Worm (Caenorhabditis elegans) whole organism, late embryonic: Measurements from ENCODE around the gene C08B6.11.

Source experiments
- F13H6.1 ChIP-seq: sonication (generic microtip); optimal IDR thresholded peaks from 2 replicates; lab custom pipeline; 2016; ENCODE audit warnings: missing genetic modification characterization, missing compliant biosample characterization
- ahr-1 ChIP-seq: sonication (generic microtip); optimal IDR thresholded peaks from 2 replicates; lab custom pipeline; 2016; ENCODE audit warnings: missing genetic modification characterization, missing compliant biosample characterization
- ceh-18 ChIP-seq: sonication (generic microtip); optimal IDR thresholded peaks from 2 replicates; lab custom pipeline; 2016; ENCODE audit warnings: missing genetic modification characterization, missing compliant biosample characterization
- ceh-19 ChIP-seq: fragments of 200-800 bp; sonication (Bioruptor generic); optimal IDR thresholded peaks from 2 replicates; lab custom pipeline; 2018; ENCODE audit warnings: mild to moderate bottlenecking, missing genetic modification characterization, missing compliant biosample characterization
- ceh-22 ChIP-seq: sonication (generic microtip); optimal IDR thresholded peaks from 2 replicates; lab custom pipeline; 2017; ENCODE audit warnings: missing biosample characterization, missing genetic modification characterization
- ceh-30 ChIP-seq: fragments of 150-350 bp; optimal IDR thresholded peaks from 2 replicates; lab custom pipeline; 2014; ENCODE audit warnings: missing biosample characterization, missing genetic modification characterization
- ceh-31 ChIP-seq: sonication (generic microtip); optimal IDR thresholded peaks from 2 replicates; lab custom pipeline; 2016; ENCODE audit warnings: missing genetic modification characterization, missing compliant biosample characterization
- ceh-34 ChIP-seq: sonication (generic microtip); optimal IDR thresholded peaks from 2 replicates; lab custom pipeline; 2016; ENCODE audit warnings: mild to moderate bottlenecking, missing genetic modification characterization, missing compliant biosample characterization
- ceh-45 ChIP-seq: fragments of 200-800 bp; sonication (Bioruptor generic); IDR thresholded peaks from 2 replicates; pipeline ENCODE4 v1.3.6; 2022; ENCODE audit warnings: missing genetic modification reagents, missing genetic modification characterization, missing compliant biosample characterization
- ceh-9 ChIP-seq: sonication (generic microtip); optimal IDR thresholded peaks from 2 replicates; lab custom pipeline; 2016; ENCODE audit warnings: mild to moderate bottlenecking, missing genetic modification characterization, inconsistent platforms, missing compliant biosample characterization
- che-1 ChIP-seq: sonication (generic microtip); optimal IDR thresholded peaks from 2 replicates; lab custom pipeline; 2016; ENCODE audit warnings: mild to moderate bottlenecking, missing genetic modification characterization, missing compliant biosample characterization
- dmd-4 ChIP-seq: sonication (generic microtip); optimal IDR thresholded peaks from 2 replicates; lab custom pipeline; 2016; ENCODE audit warnings: borderline replicate concordance, missing genetic modification characterization, missing compliant biosample characterization
- dve-1 ChIP-seq: sonication (generic microtip); optimal IDR thresholded peaks from 2 replicates; lab custom pipeline; 2017; ENCODE audit warnings: antibody characterized with exemption, mild to moderate bottlenecking, missing genetic modification characterization, missing compliant biosample characterization
- elt-2 ChIP-seq: sonication (generic microtip); optimal IDR thresholded peaks from 2 replicates; lab custom pipeline; 2016; ENCODE audit warnings: missing genetic modification reagents, missing genetic modification characterization, missing compliant biosample characterization
- fax-1 ChIP-seq: sonication (generic microtip); optimal IDR thresholded peaks from 2 replicates; lab custom pipeline; 2016; ENCODE audit warnings: missing genotype, missing genetic modification characterization, missing compliant biosample characterization
- fkh-10 ChIP-seq: fragments of 150-350 bp; optimal IDR thresholded peaks from 2 replicates; lab custom pipeline; 2014; ENCODE audit warnings: missing biosample characterization, missing genetic modification reagents, missing genetic modification characterization
- hlh-13 ChIP-seq: fragments of 200-800 bp; sonication (Bioruptor generic); optimal IDR thresholded peaks from 2 replicates; lab custom pipeline; 2018; ENCODE audit warnings: mild to moderate bottlenecking, missing genetic modification characterization, missing compliant biosample characterization
- hlh-15 ChIP-seq: sonication (generic microtip); optimal IDR thresholded peaks from 2 replicates; lab custom pipeline; 2016; ENCODE audit warnings: missing genetic modification characterization, missing compliant biosample characterization
- hlh-30 ChIP-seq: sonication (generic microtip); optimal IDR thresholded peaks from 2 replicates; lab custom pipeline; 2017; ENCODE audit warnings: antibody characterized with exemption, missing genetic modification characterization, missing compliant biosample characterization; ENCODE audit not compliant: insufficient read depth
- lin-11 ChIP-seq: fragments of 200-800 bp; sonication (Bioruptor generic); optimal IDR thresholded peaks from 2 replicates; lab custom pipeline; 2018; ENCODE audit warnings: mild to moderate bottlenecking, missing genetic modification characterization, missing compliant biosample characterization
- madf-2 ChIP-seq: sonication (generic microtip); optimal IDR thresholded peaks from 2 replicates; lab custom pipeline; 2017; ENCODE audit warnings: missing genetic modification characterization, missing compliant biosample characterization
- nfya-1 ChIP-seq: sonication (generic microtip); optimal IDR thresholded peaks from 2 replicates; lab custom pipeline; 2017; ENCODE audit warnings: missing genetic modification characterization, mild to moderate bottlenecking, missing compliant biosample characterization, antibody characterized with exemption, moderate library complexity
- nhr-232 ChIP-seq: sonication (generic microtip); optimal IDR thresholded peaks from 2 replicates; lab custom pipeline; 2016; ENCODE audit warnings: missing genetic modification characterization, missing compliant biosample characterization
- pat-9 ChIP-seq: fragments of 200-800 bp; sonication (Bioruptor generic); optimal IDR thresholded peaks from 2 replicates; lab custom pipeline; 2018; ENCODE audit warnings: mild to moderate bottlenecking, missing genetic modification characterization, moderate library complexity, missing compliant biosample characterization
- pax-1 ChIP-seq: fragments of 150-350 bp; optimal IDR thresholded peaks from 2 replicates; lab custom pipeline; 2014; ENCODE audit warnings: missing biosample characterization, missing genetic modification characterization
- pha-2 ChIP-seq: sonication (generic microtip); optimal IDR thresholded peaks from 2 replicates; lab custom pipeline; 2017; ENCODE audit warnings: mild to moderate bottlenecking, missing genetic modification characterization, missing compliant biosample characterization
- pha-4 ChIP-seq: fragments of 150-350 bp; optimal IDR thresholded peaks from 2 replicates; lab custom pipeline; 2018; ENCODE audit warnings: missing biosample characterization, missing genetic modification reagents, missing genetic modification characterization
- sdc-2 ChIP-seq: sonication (generic microtip); optimal IDR thresholded peaks from 2 replicates; lab custom pipeline; 2016; ENCODE audit warnings: missing genotype, missing genetic modification characterization, missing compliant biosample characterization
- sox-2 ChIP-seq: fragments of 200-800 bp; sonication (Bioruptor generic); IDR thresholded peaks from 2 replicates; pipeline ENCODE4 v1.3.6; 2022; ENCODE audit warnings: missing genetic modification reagents, missing genetic modification characterization, missing compliant biosample characterization
- sox-4 ChIP-seq: sonication (generic microtip); optimal IDR thresholded peaks from 2 replicates; lab custom pipeline; 2017; ENCODE audit warnings: mild to moderate bottlenecking, missing genetic modification characterization, inconsistent platforms, missing compliant biosample characterization
- syd-9 ChIP-seq: sonication (generic microtip); optimal IDR thresholded peaks from 2 replicates; lab custom pipeline; 2016; ENCODE audit warnings: mild to moderate bottlenecking, missing genetic modification characterization, moderate library complexity, missing compliant biosample characterization
- tbx-2 ChIP-seq: sonication (generic microtip); optimal IDR thresholded peaks from 2 replicates; lab custom pipeline; 2016; ENCODE audit warnings: missing genetic modification characterization, missing compliant biosample characterization
- tbx-7 ChIP-seq: sonication (generic microtip); optimal IDR thresholded peaks from 2 replicates; lab custom pipeline; 2016; ENCODE audit warnings: missing genotype, missing genetic modification characterization, missing compliant biosample characterization
- ttx-3 ChIP-seq: sonication (generic microtip); optimal IDR thresholded peaks from 2 replicates; lab custom pipeline; 2016; ENCODE audit warnings: missing genetic modification reagents, missing genetic modification characterization, missing compliant biosample characterization
- unc-42 ChIP-seq: sonication (generic microtip); optimal IDR thresholded peaks from 2 replicates; lab custom pipeline; 2016; ENCODE audit warnings: missing genotype, missing genetic modification characterization, missing compliant biosample characterization
- unc-86 ChIP-seq: sonication (generic microtip); optimal IDR thresholded peaks from 2 replicates; lab custom pipeline; 2016; ENCODE audit warnings: missing genetic modification characterization, missing compliant biosample characterization

Gene C08B6.11

DNA sequence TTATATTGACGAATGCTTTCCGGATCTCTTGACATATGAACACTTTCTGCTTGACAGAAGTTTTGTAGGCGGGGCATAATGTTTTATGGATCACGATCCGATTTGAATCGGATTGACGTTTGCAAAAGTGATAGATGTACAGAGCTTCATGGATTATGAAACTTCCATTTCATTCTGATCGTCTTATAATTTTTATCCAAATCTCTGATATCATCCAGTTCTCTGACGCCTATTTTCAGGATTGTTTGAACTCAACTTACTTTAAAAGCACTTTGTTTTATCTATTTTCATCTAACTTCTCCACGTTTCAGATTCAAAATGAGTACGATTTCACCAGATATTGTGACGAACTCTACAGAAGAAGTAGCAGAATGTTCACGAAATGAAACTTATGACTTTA, 40.6 kb upstream of the C08B6.11 start, which contains the start of gene npr-39:
TSS of gene npr-39 (plus strand) at position 301 of the 400 bp plus-strand sequence.
- TF ChIP-seq fax-1 (tag; lab: Kevin White, UChicago): no peak
- no peak for TF ChIP-seq ceh-22 (tag; lab: Kevin White, UChicago)
- TF ChIP-seq hlh-30 (tag; lab: Kevin White, UChicago): no peak
- TF ChIP-seq ttx-3 (tag; lab: Kevin White, UChicago): no peak
- TF ChIP-seq sox-2: no peak
- TF ChIP-seq unc-86: no peak
- TF ChIP-seq dve-1 (tag; lab: Kevin White, UChicago): no peak

DNA sequence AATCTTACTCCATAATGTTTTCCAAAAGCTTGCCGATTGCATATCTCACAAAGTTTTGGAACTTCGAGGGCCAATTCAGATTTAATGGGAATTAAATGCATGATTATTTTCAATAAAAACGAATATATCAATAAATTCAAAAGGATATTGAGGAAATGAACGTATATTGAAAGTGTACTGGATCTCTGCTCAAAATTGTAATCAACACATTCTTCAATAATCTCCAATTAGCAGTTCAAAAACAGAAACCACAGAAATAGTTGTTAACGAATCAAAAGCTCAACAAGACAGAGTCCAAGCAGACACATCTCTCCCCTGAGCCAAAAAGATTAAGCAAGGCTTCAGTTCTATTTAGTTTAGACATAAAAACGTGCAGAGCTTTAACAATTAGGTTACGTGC, 36.9 kb upstream of the C08B6.11 start, which contains the start of gene nhr-192:
TSS of gene nhr-192 (minus strand) at position 101 of the 400 bp plus-strand sequence.
- TF ChIP-seq hlh-13 (GFP tag; lab: Kevin White, UChicago): no peak
- TF ChIP-seq pha-2 (tag; lab: Kevin White, UChicago): no peak
- TF ChIP-seq ahr-1 (tag; lab: Kevin White, UChicago): no peak
- TF ChIP-seq fax-1 (tag; lab: Kevin White, UChicago): no peak
- TF ChIP-seq sdc-2 (tag; lab: Kevin White, UChicago): no peak
- TF ChIP-seq dmd-4 (tag; lab: Kevin White, UChicago): no peak
- no peak for TF ChIP-seq hlh-30 (tag; lab: Kevin White, UChicago)
- TF ChIP-seq ceh-31 (tag; lab: Kevin White, UChicago): no peak
- no peak for TF ChIP-seq lin-11 (tag; lab: Kevin White, UChicago)
- TF ChIP-seq ceh-30 (tag; lab: Kevin White, UChicago): no peak
- TF ChIP-seq F13H6.1 (tag; lab: Kevin White, UChicago): no peak
- no peak for TF ChIP-seq unc-42 (tag; lab: Kevin White, UChicago)
- no peak for TF ChIP-seq ceh-19 (GFP tag; lab: Kevin White, UChicago)
- TF ChIP-seq pat-9 (tag; lab: Kevin White, UChicago): no peak
- TF ChIP-seq tbx-2 (tag; lab: Kevin White, UChicago): no peak
- TF ChIP-seq sox-4 (tag; lab: Kevin White, UChicago): no peak
- no peak for TF ChIP-seq tbx-7 (tag; lab: Kevin White, UChicago)
- TF ChIP-seq elt-2: no peak
- no peak for TF ChIP-seq ceh-9
- no peak for TF ChIP-seq sox-2

DNA sequence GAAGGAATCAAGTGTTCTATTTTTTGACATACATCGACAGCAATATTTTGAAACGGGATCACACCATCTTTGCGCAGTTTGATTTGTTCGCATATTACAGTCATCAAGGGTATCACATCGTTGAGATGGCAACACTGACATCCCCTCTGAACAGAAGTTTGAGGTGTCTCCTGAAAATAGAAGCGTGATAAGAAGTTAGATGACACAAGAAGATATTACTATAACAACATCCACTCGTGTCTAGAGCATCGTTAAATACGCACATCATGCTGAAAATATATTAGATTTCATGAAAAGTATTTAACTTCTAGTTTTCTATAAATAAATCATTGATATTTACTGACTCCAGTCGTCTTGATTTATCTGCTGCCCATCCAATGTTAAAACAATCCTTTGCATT, 34.7 kb upstream of the C08B6.11 start:
- TF ChIP-seq pax-1 (tag; lab: Kevin White, UChicago) (no peak), nfya-1 (tag; lab: Kevin White, UChicago) (no peak), ceh-31 (tag; lab: Kevin White, UChicago) (no peak), fax-1 (tag; lab: Kevin White, UChicago) (no peak), elt-2 (no peak), ceh-9 (no peak), syd-9 (tag; lab: Kevin White, UChicago) (no peak), dve-1 (tag; lab: Kevin White, UChicago) (no peak), madf-2 (tag; lab: Kevin White, UChicago) (no peak), ceh-45 (GFP tag; lab: Robert Waterston, UW) (no peak), nhr-232 (tag; lab: Kevin White, UChicago) (no peak), pha-4 (tag; lab: Kevin White, UChicago) (no peak), ceh-18 (no peak), fkh-10 (GFP tag; lab: Kevin White, UChicago) (no peak), sox-2 (no peak), ceh-30 (tag; lab: Kevin White, UChicago) (no peak), che-1 (tag; lab: Kevin White, UChicago) (no peak), hlh-30 (tag; lab: Kevin White, UChicago) (no peak), hlh-13 (GFP tag; lab: Kevin White, UChicago) (no peak)

DNA sequence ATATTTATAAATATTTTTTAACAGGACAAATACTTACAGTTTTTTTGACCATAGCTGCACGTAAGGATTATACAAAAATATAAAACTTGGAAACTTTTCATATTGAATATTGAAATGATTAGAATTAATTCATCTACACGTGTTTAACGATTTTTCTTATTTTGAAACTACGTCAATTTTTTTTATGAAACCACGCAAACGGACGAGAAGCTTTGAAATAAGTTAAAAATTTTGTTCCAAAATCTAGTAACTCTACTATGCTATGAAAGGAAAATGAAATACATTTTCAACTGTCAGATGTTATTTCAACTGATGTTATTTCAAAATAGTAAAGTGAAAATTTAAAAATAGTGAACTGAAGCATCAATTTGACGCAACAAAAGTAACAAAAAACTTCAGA, 33.6 kb upstream of the C08B6.11 start, which contains the start of gene F57A8.6:
TSS of gene F57A8.6 (minus strand) at position 101 of the 400 bp plus-strand sequence.
- no peak for TF ChIP-seq sox-2
- no peak for TF ChIP-seq ceh-34 (tag; lab: Kevin White, UChicago)
- no peak for TF ChIP-seq hlh-15 (tag; lab: Kevin White, UChicago)
- TF ChIP-seq, all 69 proteins: peak for 0
